Fruit fly (Drosophila melanogaster): ENCODE measurements around the gene CG18661.

The CG18661 gene

dm6 chr2L:8972905-8973304, 24.5 kb upstream of the CG18661 start:
- TF ChIP-seq CG17801 (GFP tag; optimal IDR thresholded peaks at IDR 0.05; ENCODE audit: partially characterized antibody): no peak

dm6 chr2L:8974506-8974905, 22.9 kb upstream of the CG18661 start:
- no peak for TF ChIP-seq CG17801 (GFP tag; optimal IDR thresholded peaks at IDR 0.05; ENCODE audit: partially characterized antibody)

dm6 chr2L:8975328-8975727, 22.1 kb upstream of the CG18661 start, which contains the start of gene CG9541:
Gene CG9541 (minus strand): TSS chr2L:8975428.
- no peak for TF ChIP-seq CG17801 (GFP tag; optimal IDR thresholded peaks at IDR 0.05; ENCODE audit: partially characterized antibody)

- TF ChIP-seq CG17801 (GFP tag; optimal IDR thresholded peaks at IDR 0.05; ENCODE audit: partially characterized antibody): no peak
Observed at dm6 chr2L:8980359-8980758, 17.0 kb upstream of the CG18661 start, which contains the start of gene CG18662. Gene CG18662 (plus strand): TSS chr2L:8980659.

dm6 chr2L:8982584-8983302, 14.7 kb upstream of the CG18661 start:
- no peak for TF ChIP-seq CG17801 (GFP tag; optimal IDR thresholded peaks at IDR 0.05; ENCODE audit: partially characterized antibody)

dm6 chr2L:8984614-8985318, 12.6 kb upstream of the CG18661 start, which contains the start of gene CG13101:
Gene CG13101 (minus strand): TSS chr2L:8984872.
- peak; percentile 93 for TF ChIP-seq CG17801 (GFP tag; optimal IDR thresholded peaks at IDR 0.05; ENCODE audit: partially characterized antibody)

- TF ChIP-seq CG17801 (GFP tag; optimal IDR thresholded peaks at IDR 0.05; ENCODE audit: partially characterized antibody): no peak
Observed at dm6 chr2L:8987251-8987937, 10.0 kb upstream of the CG18661 start.

- TF ChIP-seq CG17801 (GFP tag; optimal IDR thresholded peaks at IDR 0.05; ENCODE audit: partially characterized antibody): peak; percentile 30
Observed at dm6 chr2L:8989037-8989591, 8.3 kb upstream of the CG18661 start, which contains the start of gene rost. Gene rost (minus strand): TSS chr2L:8989539.

- TF ChIP-seq CG17801 (GFP tag; optimal IDR thresholded peaks at IDR 0.05; ENCODE audit: partially characterized antibody): no peak
Observed at dm6 chr2L:8991583-8991982, 5.8 kb upstream of the CG18661 start, which contains the start of gene CG9555. Gene CG9555 (plus strand): TSS chr2L:8991735.

- TF ChIP-seq CG17801 (GFP tag; optimal IDR thresholded peaks at IDR 0.05; ENCODE audit: partially characterized antibody): no peak
Observed at dm6 chr2L:8993650-8994441, 3.6 kb upstream of the CG18661 start, which contains the start of gene CG17906. Gene CG17906 (plus strand): TSS chr2L:8994391.

dm6 chr2L:8998237-8998636, 832 bp downstream of the CG18661 start, which contains the start of gene Try29F:
Gene Try29F (plus strand): TSS chr2L:8998537.
- TF ChIP-seq CG17801 (GFP tag; optimal IDR thresholded peaks at IDR 0.05; ENCODE audit: partially characterized antibody): no peak

- no peak for TF ChIP-seq CG17801 (GFP tag; optimal IDR thresholded peaks at IDR 0.05; ENCODE audit: partially characterized antibody)
Observed at dm6 chr2L:9010267-9010666, 12.9 kb downstream of the CG18661 start, which contains the start of gene CG9568. Gene CG9568 (plus strand): TSS chr2L:9010583.

dm6 chr2L:9011543-9012238, 14.3 kb downstream of the CG18661 start, which contains the start of gene CG13102:
Gene CG13102 (plus strand): TSS chr2L:9012188.
- no peak for TF ChIP-seq CG17801 (GFP tag; optimal IDR thresholded peaks at IDR 0.05; ENCODE audit: partially characterized antibody)

Data from ovary, adult (tissue).